Fruit fly (Drosophila melanogaster) whole organism, adult: ENCODE data around the gene Alh.
A peak's percentile ranks its signal among the peaks of the same experiment; 100 is the strongest.

Experiments used
- CG11617 ChIP-seq: fragments of 200-800 bp; sonication (Bioruptor generic); optimal IDR thresholded peaks from 2 replicates; lab custom pipeline; 2017; ENCODE audit warnings: mild to moderate bottlenecking, missing biosample characterization, missing genetic modification reagents, missing genetic modification characterization
- CG12768 ChIP-seq: fragments of 200-800 bp; sonication (Bioruptor generic); optimal IDR thresholded peaks from 2 replicates; lab custom pipeline; 2017; ENCODE audit warnings: missing biosample characterization, missing genetic modification characterization, mild to moderate bottlenecking, moderate library complexity, missing genetic modification reagents
- CG14711 ChIP-seq: fragments of 200-800 bp; sonication (Bioruptor generic); optimal IDR thresholded peaks from 2 replicates; lab custom pipeline; 2018; ENCODE audit warnings: missing biosample characterization, mild to moderate bottlenecking, missing genetic modification characterization, moderate library complexity
- CG1620 ChIP-seq: fragments of 200-800 bp; sonication (Bioruptor generic); optimal IDR thresholded peaks from 2 replicates; lab custom pipeline; 2016; ENCODE audit warnings: missing biosample characterization, missing genetic modification characterization
- CG33017 ChIP-seq: fragments of 200-800 bp; sonication (Bioruptor generic); optimal IDR thresholded peaks from 2 replicates; lab custom pipeline; 2018; ENCODE audit warnings: missing biosample characterization, mild to moderate bottlenecking, missing genetic modification characterization, moderate library complexity
- CG5204 ChIP-seq: fragments of 200-800 bp; sonication (Bioruptor generic); optimal IDR thresholded peaks from 2 replicates; lab custom pipeline; 2016; ENCODE audit warnings: missing biosample characterization, missing genetic modification characterization
- CG7045 ChIP-seq: fragments of 200-800 bp; sonication (Bioruptor generic); optimal IDR thresholded peaks from 2 replicates; lab custom pipeline; 2017; ENCODE audit warnings: missing biosample characterization, mild to moderate bottlenecking, missing genetic modification characterization
- CG7101 ChIP-seq: fragments of 200-800 bp; sonication (Bioruptor generic); optimal IDR thresholded peaks from 2 replicates; lab custom pipeline; 2018; ENCODE audit warnings: missing biosample characterization, mild to moderate bottlenecking, missing genetic modification characterization, moderate library complexity
- Clk ChIP-seq: fragments of 200-800 bp; sonication (Bioruptor generic); optimal IDR thresholded peaks from 2 replicates; lab custom pipeline; 2017; ENCODE audit warnings: missing biosample characterization, missing genetic modification characterization
- Crg-1 ChIP-seq: fragments of 200-800 bp; sonication (Bioruptor generic); optimal IDR thresholded peaks from 2 replicates; lab custom pipeline; 2016; ENCODE audit warnings: missing biosample characterization, missing genetic modification characterization
- Hr96 ChIP-seq: fragments of 200-800 bp; sonication (Bioruptor generic); optimal IDR thresholded peaks from 2 replicates; lab custom pipeline; 2016; ENCODE audit warnings: missing biosample characterization, missing genetic modification characterization
- Mnt ChIP-seq: fragments of 200-800 bp; sonication (Bioruptor generic); optimal IDR thresholded peaks from 2 replicates; lab custom pipeline; 2016; ENCODE audit warnings: missing biosample characterization, mild to moderate bottlenecking, missing genetic modification characterization
- bab1 ChIP-seq: fragments of 200-800 bp; sonication (Bioruptor generic); optimal IDR thresholded peaks from 3 replicates; lab custom pipeline; 2019; ENCODE audit warnings: missing biosample characterization, mild to moderate bottlenecking, missing genetic modification characterization, moderate library complexity
- cic ChIP-seq: fragments of 200-800 bp; sonication (Bioruptor generic); optimal IDR thresholded peaks from 2 replicates; lab custom pipeline; 2017; ENCODE audit warnings: missing biosample characterization, mild to moderate bottlenecking, missing genetic modification characterization, moderate library complexity
- cnc ChIP-seq, 2 experiments: fragments of >200 bp; optimal IDR thresholded peaks; 2 replicates each; lab custom pipeline; 2017
- kay ChIP-seq: fragments of 200-800 bp; sonication (Bioruptor generic); peaks from one replicate; lab custom pipeline; 2016; ENCODE audit warnings: missing biosample characterization, missing genetic modification characterization, borderline replicate concordance
- ovo ChIP-seq: fragments of 200-800 bp; sonication (Bioruptor generic); optimal IDR thresholded peaks from 2 replicates; lab custom pipeline; 2016; ENCODE audit warnings: missing biosample characterization, missing genetic modification characterization
- pad ChIP-seq: fragments of 200-800 bp; sonication (Bioruptor generic); optimal IDR thresholded peaks from 3 replicates; lab custom pipeline; 2017; ENCODE audit warnings: missing biosample characterization, missing genetic modification characterization, mild to moderate bottlenecking, moderate library complexity, missing genetic modification reagents
- tj ChIP-seq: fragments of 200-800 bp; sonication (Bioruptor generic); optimal IDR thresholded peaks from 3 replicates; lab custom pipeline; 2017; ENCODE audit warnings: missing biosample characterization, mild to moderate bottlenecking, missing genetic modification characterization, moderate library complexity
- toe ChIP-seq: fragments of 200-800 bp; sonication (Bioruptor generic); optimal IDR thresholded peaks from 2 replicates; lab custom pipeline; 2016; ENCODE audit warnings: missing biosample characterization, missing genetic modification characterization

Alh gene

DNA sequence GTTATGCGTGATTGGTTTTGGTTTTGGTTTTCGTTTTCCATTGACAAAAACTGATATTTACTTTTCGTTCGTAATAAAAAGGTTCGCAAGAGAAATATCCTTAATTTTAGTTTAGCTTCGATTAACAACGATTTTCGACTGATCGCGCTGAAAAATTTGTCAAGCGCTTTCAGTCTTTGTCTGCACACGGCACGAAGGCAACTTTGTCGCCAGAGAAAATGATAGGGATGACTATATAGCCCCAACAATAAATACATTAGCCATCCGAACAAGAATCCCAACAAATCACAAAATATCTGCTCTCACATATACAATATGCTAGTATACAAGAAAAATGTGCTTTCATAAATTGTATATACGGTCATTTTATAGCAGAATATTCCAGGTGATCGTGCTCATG, 6.4 kb downstream of the Alh start, which contains the start of gene Mlp84B:
TSS of gene Mlp84B (minus strand) at position 143 of the 400 bp plus-strand sequence.
- TF ChIP-seq cnc (optimal IDR thresholded peaks at IDR 0.05; lab: Kevin White, UChicago), result no peak
- no peak for TF ChIP-seq kay (GFP tag; lab: Kevin White, UChicago)
- no peak for TF ChIP-seq tj (GFP tag; lab: Kevin White, UChicago)
- no peak for TF ChIP-seq ovo
- no peak for TF ChIP-seq Crg-1
- no peak for TF ChIP-seq CG11617 (GFP tag; lab: Kevin White, UChicago)
- TF ChIP-seq Hr96, result no peak
- no peak for TF ChIP-seq pad
- TF ChIP-seq CG1620, result no peak
- no peak for TF ChIP-seq CG12768
- TF ChIP-seq CG7101 (tag; lab: Kevin White, UChicago), result no peak
- no peak for TF ChIP-seq CG14711
- no peak for TF ChIP-seq CG33017 (tag; lab: Kevin White, UChicago)
- TF ChIP-seq CG7045 (GFP tag; lab: Kevin White, UChicago), result no peak

DNA sequence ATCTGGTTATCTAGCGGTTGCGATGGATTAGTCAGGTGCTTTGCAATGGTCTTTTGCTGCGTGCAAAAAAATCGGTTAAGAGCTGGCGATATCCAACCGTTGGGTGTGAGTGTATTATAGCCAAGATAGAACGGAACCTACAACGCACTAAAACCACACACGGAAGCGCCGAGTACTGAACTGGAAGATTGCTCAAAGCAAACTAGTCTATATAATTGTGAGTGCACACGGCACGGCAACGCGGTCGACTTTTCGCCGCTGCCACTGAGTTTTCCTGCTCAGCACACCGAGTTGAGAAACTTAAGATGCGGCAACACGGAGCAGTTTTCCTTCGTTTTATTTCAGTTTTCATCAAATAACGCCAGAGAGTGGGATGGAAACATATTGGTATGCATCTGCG, 7.5 kb downstream of the Alh start:
- no peak for TF ChIP-seq tj (GFP tag; lab: Kevin White, UChicago)
- TF ChIP-seq kay (GFP tag; lab: Kevin White, UChicago), result no peak
- TF ChIP-seq ovo, result no peak
- no peak for TF ChIP-seq Crg-1

DNA sequence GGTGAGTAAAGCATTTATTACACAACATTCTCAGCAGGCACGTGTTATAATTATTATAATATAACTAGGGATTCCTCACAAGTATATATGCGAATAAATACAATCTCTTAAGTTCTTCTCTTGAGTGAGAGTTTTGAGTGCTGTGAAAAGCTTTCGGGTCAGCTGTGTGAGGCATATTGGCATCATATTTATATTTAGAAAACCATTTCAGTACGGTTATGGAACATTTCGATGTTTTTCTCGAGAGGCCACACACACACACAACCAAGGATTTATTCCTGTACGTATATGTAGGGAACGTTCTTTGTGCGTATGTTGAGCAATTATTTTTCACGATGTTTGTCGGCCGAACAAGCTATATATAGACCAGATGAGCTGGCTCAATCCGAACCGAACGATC, 11.0 kb downstream of the Alh start:
- TF ChIP-seq cic (GFP tag; lab: Kevin White, UChicago), result no peak
- no peak for TF ChIP-seq CG5204 (GFP tag; lab: Kevin White, UChicago)
- no peak for TF ChIP-seq ovo
- TF ChIP-seq CG14711, result no peak
- no peak for TF ChIP-seq Crg-1
- no peak for TF ChIP-seq Hr96
- no peak for TF ChIP-seq CG33017 (tag; lab: Kevin White, UChicago)
- no peak for TF ChIP-seq CG7101 (tag; lab: Kevin White, UChicago)
- TF ChIP-seq CG1620, result no peak
- no peak for TF ChIP-seq toe (GFP tag; lab: Kevin White, UChicago)
- no peak for TF ChIP-seq CG11617 (GFP tag; lab: Kevin White, UChicago)
- no peak for TF ChIP-seq cnc (optimal IDR thresholded peaks at IDR 0.05; lab: Kevin White, UChicago)
- TF ChIP-seq CG7045 (GFP tag; lab: Kevin White, UChicago), result no peak
- TF ChIP-seq Clk (GFP tag; lab: Kevin White, UChicago), result no peak
- TF ChIP-seq CG12768, result no peak
- TF ChIP-seq Mnt (GFP tag; lab: Kevin White, UChicago), result no peak

DNA sequence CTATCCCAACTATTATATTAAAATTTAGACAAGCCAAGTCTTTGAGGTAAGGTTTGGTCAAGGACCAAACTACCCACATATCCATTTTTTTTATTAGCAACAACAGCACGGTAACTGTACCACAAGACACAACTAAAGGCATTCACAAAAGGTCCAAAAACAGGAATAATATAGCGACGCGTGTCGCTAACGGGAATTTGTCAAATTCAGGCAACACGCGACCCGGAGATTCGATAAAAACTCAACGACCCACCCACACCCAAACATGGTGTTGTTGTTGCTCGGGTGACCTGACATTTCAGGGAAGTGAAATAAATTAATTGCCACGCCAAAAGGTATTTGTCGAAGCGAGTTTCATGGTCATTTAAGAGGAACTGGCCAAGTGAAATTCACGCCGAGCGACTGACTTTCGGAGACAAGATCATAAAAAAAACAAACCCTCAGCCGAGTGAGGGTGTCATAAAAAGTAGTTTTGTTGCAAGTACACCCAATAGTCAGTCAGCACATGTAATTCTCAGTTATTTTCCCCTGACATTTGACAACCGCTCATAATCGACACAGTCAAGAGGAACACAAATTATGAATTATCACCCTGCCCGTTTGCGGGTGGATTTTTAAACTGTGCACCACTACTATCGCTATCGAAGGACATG, 12.7 kb downstream of the Alh start:
- no peak for TF ChIP-seq bab1 (GFP tag; lab: Kevin White, UChicago)
- no peak for TF ChIP-seq CG7045 (GFP tag; lab: Kevin White, UChicago)
- TF ChIP-seq CG12768, result no peak
- no peak for TF ChIP-seq CG1620
- no peak for TF ChIP-seq pad
- TF ChIP-seq CG7101 (tag; lab: Kevin White, UChicago), result no peak

DNA sequence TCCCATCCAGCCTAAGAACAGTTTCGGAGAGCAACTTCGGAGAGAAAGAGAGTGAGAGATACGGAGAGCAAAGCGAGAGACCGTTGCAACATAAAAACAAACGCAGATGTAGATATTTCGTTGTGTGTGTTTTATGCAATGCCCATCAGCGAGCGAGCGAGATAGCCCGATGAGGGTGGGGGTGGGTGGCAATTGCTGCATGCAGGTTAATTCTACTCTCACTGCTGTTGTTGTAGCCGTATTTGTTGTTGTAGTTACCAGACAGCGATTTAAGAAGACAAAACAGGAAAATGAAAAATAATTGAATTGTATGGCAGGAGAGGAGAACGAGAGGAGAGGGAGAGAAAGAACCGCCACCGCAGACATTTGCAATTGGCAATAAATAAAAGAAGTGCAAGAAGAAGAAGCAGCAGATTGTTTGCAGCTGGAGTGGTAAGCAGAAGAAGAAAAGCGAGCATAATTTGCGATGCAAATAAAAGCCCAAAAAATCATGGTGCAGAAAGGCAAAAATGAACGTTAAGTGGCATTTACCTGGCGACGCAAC, 14.2 kb downstream of the Alh start:
- TF ChIP-seq CG14711 (no peak), Mnt (GFP tag; lab: Kevin White, UChicago) (no peak), ovo (no peak), toe (GFP tag; lab: Kevin White, UChicago) (no peak), cnc (optimal IDR thresholded peaks at IDR 0.05; lab: Kevin White, UChicago) (no peak), tj (GFP tag; lab: Kevin White, UChicago) (no peak), CG5204 (GFP tag; lab: Kevin White, UChicago) (no peak), kay (GFP tag; lab: Kevin White, UChicago) (no peak), Clk (GFP tag; lab: Kevin White, UChicago) (no peak), CG12768 (no peak), CG11617 (GFP tag; lab: Kevin White, UChicago) (no peak), CG33017 (tag; lab: Kevin White, UChicago) (no peak), pad (no peak)

DNA sequence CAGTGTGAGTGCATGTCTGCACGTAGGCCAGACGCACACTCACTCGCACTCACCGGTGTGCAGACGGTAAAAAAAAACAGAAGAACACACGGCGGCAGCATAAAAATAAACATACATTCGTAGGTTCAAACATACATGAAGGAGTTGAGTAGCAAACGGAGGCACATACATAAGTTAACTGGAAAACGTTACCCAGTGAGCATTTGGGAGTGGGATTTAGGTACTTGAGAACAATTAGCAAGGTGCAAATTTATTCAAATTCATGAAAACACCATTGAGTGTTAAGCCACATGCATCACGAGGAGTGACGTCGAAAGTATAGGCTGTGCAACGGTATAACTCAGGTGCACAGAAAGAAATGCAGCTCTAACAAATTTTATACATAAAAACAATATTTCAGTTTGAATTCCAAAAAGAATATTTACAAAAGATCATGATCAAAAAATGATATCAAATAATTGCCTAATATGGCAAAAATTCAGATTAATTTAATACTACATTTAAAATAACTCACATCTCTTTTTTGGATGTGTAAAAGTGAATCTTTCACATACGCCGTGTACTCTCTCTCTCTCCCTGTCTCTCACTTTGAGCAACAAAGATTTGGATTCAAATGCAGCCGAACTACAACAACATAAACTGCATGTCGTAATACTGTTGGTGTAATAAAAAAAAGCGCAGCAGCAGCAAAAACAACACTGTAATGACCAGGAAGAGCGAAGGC, 15.2 kb downstream of the Alh start:
- TF ChIP-seq tj (GFP tag; lab: Kevin White, UChicago), result peak; percentile 84
- peak; percentile 57 for TF ChIP-seq Clk (GFP tag; lab: Kevin White, UChicago)
- peak; percentile 51 for TF ChIP-seq toe (GFP tag; lab: Kevin White, UChicago)
- TF ChIP-seq CG12768, result peak; percentile 47
- TF ChIP-seq bab1 (GFP tag; lab: Kevin White, UChicago), result peak; percentile 91
- TF ChIP-seq ovo, result peak; percentile 70
- TF ChIP-seq CG14711, result peak; percentile 91
- TF ChIP-seq CG7045 (GFP tag; lab: Kevin White, UChicago), result peak; percentile 84
- peak; percentile 88 for TF ChIP-seq CG33017 (tag; lab: Kevin White, UChicago)
- no peak for TF ChIP-seq cic (GFP tag; lab: Kevin White, UChicago)
- TF ChIP-seq Crg-1, result peak; percentile 44
- peak; percentile 73 for TF ChIP-seq CG5204 (GFP tag; lab: Kevin White, UChicago)
- TF ChIP-seq CG1620, result peak; percentile 63
- peak; percentile 91 for TF ChIP-seq CG7101 (tag; lab: Kevin White, UChicago)
- peak; percentile 2 for TF ChIP-seq Mnt (GFP tag; lab: Kevin White, UChicago)
- no peak for TF ChIP-seq cnc (optimal IDR thresholded peaks at IDR 0.05; lab: Kevin White, UChicago)
- peak; percentile 73 for TF ChIP-seq Hr96
- no peak for TF ChIP-seq kay (GFP tag; lab: Kevin White, UChicago)
- peak; percentile 74 for TF ChIP-seq CG11617 (GFP tag; lab: Kevin White, UChicago)
- TF ChIP-seq pad, result peak; percentile 77
